Worm (Caenorhabditis elegans) whole organism, young adult: ENCODE data around the gene T09F3.5.

ENCODE experiments used
- D2030.7 ChIP-seq: fragments of 200-800 bp; sonication (Bioruptor generic); IDR thresholded peaks from 2 replicates; pipeline ENCODE4 v1.3.6; 2022; ENCODE audit warnings: missing genetic modification reagents, missing genetic modification characterization, missing compliant biosample characterization
- F10E7.11 ChIP-seq: sonication (generic microtip); optimal IDR thresholded peaks from 2 replicates; lab custom pipeline; 2017; ENCODE audit warnings: mild to moderate bottlenecking, missing genetic modification characterization, moderate library complexity, missing compliant biosample characterization
- F37B4.10 ChIP-seq: fragments of 200-800 bp; sonication (Bioruptor generic); IDR thresholded peaks from 2 replicates; pipeline ENCODE4 v1.3.6; 2022; ENCODE audit warnings: missing genetic modification characterization, missing compliant biosample characterization
- F57C9.4 ChIP-seq: sonication (generic microtip); optimal IDR thresholded peaks from 2 replicates; lab custom pipeline; 2017; ENCODE audit warnings: mild to moderate bottlenecking, missing genetic modification characterization, missing compliant biosample characterization
- K11D2.4 ChIP-seq: fragments of 200-800 bp; sonication (Bioruptor generic); IDR thresholded peaks from 2 replicates; pipeline ENCODE4 v1.3.6; 2022; ENCODE audit warnings: missing genetic modification reagents, missing genetic modification characterization, missing compliant biosample characterization
- K12H6.12 ChIP-seq: fragments of 200-800 bp; sonication (Bioruptor generic); optimal IDR thresholded peaks from 2 replicates; lab custom pipeline; 2018; ENCODE audit warnings: mild to moderate bottlenecking, missing genetic modification characterization, missing compliant biosample characterization
- T07F8.4 ChIP-seq: sonication (generic microtip); optimal IDR thresholded peaks from 2 replicates; lab custom pipeline; 2016; ENCODE audit warnings: mild to moderate bottlenecking, missing genetic modification characterization, moderate library complexity, missing compliant biosample characterization
- Y53F4B.3 ChIP-seq: fragments of 200-800 bp; sonication (Bioruptor generic); IDR thresholded peaks from 2 replicates; pipeline ENCODE4 v1.3.6; 2022; ENCODE audit warnings: missing genetic modification reagents, missing genetic modification characterization, missing compliant biosample characterization
- ama-1 ChIP-seq, 3 experiments: fragments of 150-350 bp in 1 of 3; sonication (generic microtip) in 2 of 3; optimal IDR thresholded peaks; 2 replicates each; lab custom pipeline; 2014 to 2018; ENCODE audit warnings: missing biosample characterization in 2 of 3, missing genetic modification characterization in 2 of 3, missing genetic modification reagents in 2 of 3
- die-1 ChIP-seq: sonication (generic microtip); optimal IDR thresholded peaks from 2 replicates; lab custom pipeline; 2016; ENCODE audit warnings: missing genotype, mild to moderate bottlenecking, missing genetic modification characterization, missing compliant biosample characterization
- dpff-1 ChIP-seq: sonication (generic microtip); optimal IDR thresholded peaks from 2 replicates; lab custom pipeline; 2017; ENCODE audit warnings: mild to moderate bottlenecking, missing genetic modification characterization, missing compliant biosample characterization
- dpl-1 ChIP-seq: fragments of 150-350 bp; optimal IDR thresholded peaks from 2 replicates; lab custom pipeline; 2014; ENCODE audit warnings: missing biosample characterization, missing genetic modification reagents, missing genetic modification characterization
- egl-44 ChIP-seq: fragments of 200-800 bp; sonication (Bioruptor generic); IDR thresholded peaks from 2 replicates; pipeline ENCODE4 v1.3.6; 2022; ENCODE audit warnings: missing genetic modification reagents, missing genetic modification characterization, missing compliant biosample characterization
- egrh-3 ChIP-seq: fragments of 200-800 bp; sonication (Bioruptor generic); IDR thresholded peaks from 2 replicates; pipeline ENCODE4 v1.3.6; 2022; ENCODE audit warnings: missing genetic modification reagents, missing genetic modification characterization, missing compliant biosample characterization
- hlh-12 ChIP-seq: sonication (generic microtip); optimal IDR thresholded peaks from 2 replicates; lab custom pipeline; 2016; ENCODE audit warnings: missing genetic modification characterization, missing compliant biosample characterization
- hmg-20 ChIP-seq: fragments of 200-800 bp; sonication (Bioruptor generic); IDR thresholded peaks from 2 replicates; pipeline ENCODE4 v1.3.6; 2022; ENCODE audit warnings: missing genetic modification reagents, missing genetic modification characterization, missing compliant biosample characterization
- lin-35 ChIP-seq, 3 experiments: fragments of 150-350 bp in 2 of 3; sonication (generic microtip) in 1 of 3; optimal IDR thresholded peaks; 2 replicates each; lab custom pipeline; 2014 to 2018; ENCODE audit warnings: missing biosample characterization in 3 of 3, missing genetic modification characterization in 3 of 3, missing genetic modification reagents in 3 of 3
- lin-40 ChIP-seq: sonication (generic microtip); optimal IDR thresholded peaks from 2 replicates; lab custom pipeline; 2016; ENCODE audit warnings: missing genetic modification characterization, mild to moderate bottlenecking, missing compliant biosample characterization, missing genotype, missing genetic modification reagents
- lin-54 ChIP-seq: fragments of 200-800 bp; sonication (Bioruptor generic); optimal IDR thresholded peaks from 2 replicates; lab custom pipeline; 2018; ENCODE audit warnings: mild to moderate bottlenecking, missing genetic modification characterization, missing compliant biosample characterization
- lsl-1 ChIP-seq: fragments of 200-800 bp; sonication (Bioruptor generic); optimal IDR thresholded peaks from 2 replicates; lab custom pipeline; 2018; ENCODE audit warnings: mild to moderate bottlenecking, missing genetic modification characterization, moderate library complexity, missing compliant biosample characterization
- madf-3 ChIP-seq: fragments of 200-800 bp; sonication (Bioruptor generic); IDR thresholded peaks from 2 replicates; pipeline ENCODE4 v1.3.6; 2022; ENCODE audit warnings: missing genetic modification reagents, missing genetic modification characterization, missing compliant biosample characterization
- mes-4 ChIP-seq: sonication (generic microtip); optimal IDR thresholded peaks from 2 replicates; lab custom pipeline; 2016; ENCODE audit warnings: missing genotype, missing genetic modification characterization, missing compliant biosample characterization
- nfya-1 ChIP-seq: sonication (generic microtip); optimal IDR thresholded peaks from 2 replicates; lab custom pipeline; 2017; ENCODE audit warnings: antibody characterized with exemption, missing compliant biosample characterization, missing genetic modification characterization, borderline replicate concordance; ENCODE audit not compliant: insufficient read depth
- nfya-2 ChIP-seq: fragments of 200-800 bp; sonication (Bioruptor generic); IDR thresholded peaks from 2 replicates; pipeline ENCODE4 v1.3.6; 2022; ENCODE audit warnings: missing genetic modification reagents, missing genetic modification characterization, missing compliant biosample characterization
- nfyb-1 ChIP-seq: fragments of 200-800 bp; sonication (Bioruptor generic); IDR thresholded peaks from 2 replicates; pipeline ENCODE4 v1.3.6; 2022; ENCODE audit warnings: missing genetic modification reagents, missing genetic modification characterization, missing compliant biosample characterization
- nhr-120 ChIP-seq: fragments of 200-800 bp; sonication (Bioruptor generic); IDR thresholded peaks from 2 replicates; pipeline ENCODE4 v1.3.6; 2022; ENCODE audit warnings: missing genetic modification characterization, missing compliant biosample characterization
- nhr-27 ChIP-seq: fragments of 200-800 bp; sonication (Bioruptor generic); optimal IDR thresholded peaks from 2 replicates; lab custom pipeline; 2018; ENCODE audit warnings: mild to moderate bottlenecking, missing genetic modification characterization, moderate library complexity, missing compliant biosample characterization
- pha-4 ChIP-seq: fragments of 150-350 bp; sonication (generic microtip); optimal IDR thresholded peaks from 2 replicates; lab custom pipeline; 2014; ENCODE audit warnings: missing biosample characterization, missing genetic modification reagents, missing genetic modification characterization
- rcor-1 ChIP-seq: fragments of 200-800 bp; sonication (Bioruptor generic); IDR thresholded peaks from 2 replicates; pipeline ENCODE4 v1.3.6; 2022; ENCODE audit warnings: missing genetic modification reagents, missing genetic modification characterization, missing compliant biosample characterization
- repo-1 ChIP-seq: sonication (generic microtip); optimal IDR thresholded peaks from 2 replicates; lab custom pipeline; 2017; ENCODE audit warnings: mild to moderate bottlenecking, missing genetic modification characterization, missing compliant biosample characterization
- snpc-1.1 ChIP-seq: sonication (generic microtip); optimal IDR thresholded peaks from 2 replicates; lab custom pipeline; 2017; ENCODE audit warnings: missing genetic modification characterization, mild to moderate bottlenecking, missing compliant biosample characterization, antibody characterized with exemption, moderate library complexity, missing genotype, missing genetic modification reagents; ENCODE audit not compliant: insufficient read depth
- unc-62 ChIP-seq: fragments of 150-350 bp; optimal IDR thresholded peaks from 2 replicates; lab custom pipeline; 2014; ENCODE audit warnings: missing biosample characterization, missing genetic modification reagents, missing genetic modification characterization
- ztf-18 ChIP-seq: sonication (generic microtip); optimal IDR thresholded peaks from 2 replicates; lab custom pipeline; 2016; ENCODE audit warnings: missing genotype, mild to moderate bottlenecking, missing genetic modification characterization, missing compliant biosample characterization
- ztf-3 ChIP-seq: fragments of 200-800 bp; sonication (Bioruptor generic); optimal IDR thresholded peaks from 2 replicates; lab custom pipeline; 2018; ENCODE audit warnings: mild to moderate bottlenecking, missing genetic modification characterization, missing compliant biosample characterization

The T09F3.5 gene

ce11 chrII:10357468-10358007 is 39.1 kb upstream of the T09F3.5 start, which contains the start of gene C07E3.3:
Gene C07E3.3 (minus strand): TSS chrII:10357518.
- TF ChIP-seq F57C9.4 (tag; lab: Kevin White, UChicago) = no peak
- TF ChIP-seq K11D2.4 (GFP tag; lab: Robert Waterston, UW) = no peak
- TF ChIP-seq dpl-1 (GFP tag; lab: Kevin White, UChicago) = no peak
- TF ChIP-seq Y53F4B.3 (GFP tag; lab: Robert Waterston, UW) = no peak
- TF ChIP-seq pha-4 (tag; lab: Kevin White, UChicago) = no peak
- TF ChIP-seq F10E7.11 (tag; lab: Kevin White, UChicago) = no peak

- no peak for TF ChIP-seq lin-40
- TF ChIP-seq nhr-120 = no peak
- no peak for TF ChIP-seq lin-35 (GFP tag; optimal IDR thresholded peaks at IDR 0.05; lab: Kevin White, UChicago)
- TF ChIP-seq nfya-2 (GFP tag; lab: Robert Waterston, UW) = no peak
- TF ChIP-seq ama-1 (optimal IDR thresholded peaks at IDR 0.05; lab: Kevin White, UChicago) = no peak
- TF ChIP-seq ama-1 (GFP tag; optimal IDR thresholded peaks at IDR 0.05; lab: Kevin White, UChicago) = no peak
- TF ChIP-seq nfyb-1 = no peak
- TF ChIP-seq madf-3 (GFP tag; lab: Robert Waterston, UW) = no peak
- TF ChIP-seq die-1 (tag; lab: Kevin White, UChicago) = no peak
- no peak for TF ChIP-seq dpff-1
- TF ChIP-seq egrh-3 (GFP tag; lab: Robert Waterston, UW) = no peak
- TF ChIP-seq K11D2.4 (GFP tag; lab: Robert Waterston, UW) = no peak
- no peak for TF ChIP-seq nfya-1 (tag; lab: Kevin White, UChicago)
- TF ChIP-seq ztf-18 (tag; lab: Kevin White, UChicago) = no peak
- no peak for TF ChIP-seq F10E7.11 (tag; lab: Kevin White, UChicago)
Measured at ce11 chrII:10360487-10360886, 36.2 kb upstream of the T09F3.5 start, which contains the start of gene C07E3.4. Gene C07E3.4 (plus strand): TSS chrII:10360787.

ce11 chrII:10367202-10367601 is 29.5 kb upstream of the T09F3.5 start, which contains the start of gene ceh-57:
Gene ceh-57 (minus strand): TSS chrII:10367296.
- TF ChIP-seq rcor-1 = no peak
- TF ChIP-seq ztf-18 (tag; lab: Kevin White, UChicago) = no peak
- no peak for TF ChIP-seq nhr-27 (tag; lab: Kevin White, UChicago)
- TF ChIP-seq ztf-3 = no peak
- no peak for TF ChIP-seq lsl-1
- TF ChIP-seq egl-44 (GFP tag; lab: Robert Waterston, UW) = no peak
- no peak for TF ChIP-seq hmg-20 (GFP tag; lab: Robert Waterston, UW)
- TF ChIP-seq hlh-12 (tag; lab: Kevin White, UChicago) = no peak
- no peak for TF ChIP-seq repo-1 (tag; lab: Kevin White, UChicago)
- no peak for TF ChIP-seq F37B4.10
- no peak for TF ChIP-seq D2030.7 (GFP tag; lab: Robert Waterston, UW)
- TF ChIP-seq lin-54 (GFP tag; lab: Kevin White, UChicago) = no peak

- TF ChIP-seq K12H6.12 (tag; lab: Kevin White, UChicago) = no peak
- TF ChIP-seq mes-4 (tag; lab: Kevin White, UChicago) = no peak
- no peak for TF ChIP-seq unc-62
- TF ChIP-seq snpc-1.1 (tag; lab: Kevin White, UChicago) = no peak
- TF ChIP-seq T07F8.4 (tag; lab: Kevin White, UChicago) = no peak
Measured at ce11 chrII:10369547-10370028, 27.1 kb upstream of the T09F3.5 start, which contains the start of gene ceh-58. Gene ceh-58 (minus strand): TSS chrII:10369597.
